Worm (Caenorhabditis elegans): Measurements from ENCODE around the gene F40G12.2.
"Not testable (repeated sequence)": the region's sequence is repeated elsewhere in the genome, so short reads cannot be mapped to it uniquely, and the experiment has no call there.

Gene F40G12.2

DNA sequence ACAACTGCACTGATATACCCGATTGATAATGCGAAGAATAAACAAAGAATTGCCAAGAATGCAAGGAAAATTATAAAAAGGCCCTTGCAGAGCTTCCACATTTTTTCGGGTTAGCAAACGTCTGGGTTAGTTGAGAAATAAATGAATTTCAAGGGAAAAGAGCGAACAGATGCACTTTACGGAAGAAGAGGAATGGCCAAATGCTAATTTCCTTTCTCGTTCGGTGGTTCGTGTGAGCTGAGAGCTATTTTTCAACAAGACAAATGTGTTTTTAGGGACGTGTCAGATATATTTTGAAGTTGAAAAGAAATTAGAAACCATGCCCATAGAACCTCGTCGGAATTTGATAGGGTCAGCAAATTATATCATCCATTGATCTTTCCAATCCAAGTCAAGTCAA is at the start of gene F40G12.2:
TSS of gene F40G12.2 (minus strand) at position 101 of the 400 bp plus-strand sequence.
- TF ChIP-seq flt-1 (GFP tag; IDR thresholded peaks at IDR 0.05) (no peak), ztf-29 (GFP tag; IDR thresholded peaks at IDR 0.05) (no peak), ref-1 (GFP tag; conservative IDR thresholded peaks at IDR 0.05) (no peak), klf-2 (GFP tag; conservative IDR thresholded peaks at IDR 0.05) (no peak), ztf-23 (GFP tag; IDR thresholded peaks at IDR 0.05) (no peak), T22C8.4 (GFP tag; IDR thresholded peaks at IDR 0.05) (no peak), cog-1 (tag; optimal IDR thresholded peaks at IDR 0.05) (no peak), tab-1 (GFP tag; IDR thresholded peaks at IDR 0.05) (no peak), med-1 (GFP tag; optimal IDR thresholded peaks at IDR 0.05; ENCODE audit: insufficient read depth) (no peak)

ce11 chrV:14309632-14310031 is 48.9 kb upstream of the F40G12.2 start, which contains the start of gene F14D7.14:
Gene F14D7.14, plus strand, starts transcription at chrV:14309932.
- TF ChIP-seq klf-2 (GFP tag; conservative IDR thresholded peaks at IDR 0.05); flt-1 (GFP tag; IDR thresholded peaks at IDR 0.05); ref-1 (GFP tag; conservative IDR thresholded peaks at IDR 0.05): not testable (repeated sequence)

ce11 chrV:14308164-14308563 is 47.4 kb upstream of the F40G12.2 start, which contains the start of gene spig-5:
Gene spig-5, plus strand, starts transcription at chrV:14308464.
- not testable (repeated sequence) for TF ChIP-seq med-1 (GFP tag; optimal IDR thresholded peaks at IDR 0.05; ENCODE audit: insufficient read depth); klf-2 (GFP tag; conservative IDR thresholded peaks at IDR 0.05); ztf-23 (GFP tag; IDR thresholded peaks at IDR 0.05)

DNA sequence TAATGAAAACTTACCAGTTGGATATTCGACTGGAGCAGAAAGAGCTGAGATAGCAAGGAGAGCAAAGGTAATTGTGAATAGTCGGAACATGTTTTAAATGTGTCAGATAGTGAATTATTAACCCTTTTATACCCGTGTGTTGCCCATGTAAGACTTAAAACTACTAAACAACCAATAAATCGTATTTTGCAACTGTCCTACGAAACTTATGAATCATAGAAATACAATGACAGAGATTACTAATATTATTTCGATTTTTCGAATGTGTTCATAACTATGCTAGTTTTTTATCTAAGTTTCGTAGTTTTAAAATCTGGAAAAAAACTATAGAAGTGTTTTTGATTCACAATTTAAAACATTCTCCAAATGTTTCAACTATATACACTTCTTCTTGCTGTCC is 46.0 kb upstream of the F40G12.2 start, which contains the start of gene spig-4:
TSS of gene spig-4 (minus strand) at position 101 of the 400 bp plus-strand sequence.
- TF ChIP-seq T22C8.4, ztf-29, ztf-23 (GFP tag; IDR thresholded peaks at IDR 0.05): not testable (repeated sequence)

DNA sequence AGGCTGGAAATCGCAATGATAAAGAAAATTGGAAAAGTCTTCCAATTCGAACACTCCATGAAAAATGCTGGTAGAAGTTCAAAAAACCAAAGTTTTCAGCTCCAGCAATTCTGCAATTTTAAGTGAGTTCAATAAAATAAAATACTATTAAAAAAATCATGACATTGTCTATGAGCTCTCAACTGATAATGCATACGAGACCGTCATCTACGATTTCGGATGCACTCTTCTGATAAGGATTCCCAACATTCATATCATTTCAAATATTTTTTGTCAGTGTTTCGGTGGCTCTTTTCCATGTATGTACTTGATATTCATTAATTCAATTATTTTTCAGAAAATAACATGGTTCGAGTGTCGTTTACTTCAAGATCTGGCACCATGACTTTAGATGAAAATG is 40.3 kb upstream of the F40G12.2 start, which contains the start of gene F14D7.6:
TSS of gene F14D7.6 (plus strand) at position 338 of the 400 bp plus-strand sequence.
- TF ChIP-seq flt-1 (GFP tag; IDR thresholded peaks at IDR 0.05), result no peak
- no peak for TF ChIP-seq klf-2 (GFP tag; conservative IDR thresholded peaks at IDR 0.05)
- TF ChIP-seq cog-1 (tag; optimal IDR thresholded peaks at IDR 0.05), result no peak
- TF ChIP-seq med-1 (GFP tag; optimal IDR thresholded peaks at IDR 0.05; ENCODE audit: insufficient read depth), result no peak
- TF ChIP-seq ztf-23 (GFP tag; IDR thresholded peaks at IDR 0.05), result no peak
- TF ChIP-seq ref-1 (GFP tag; conservative IDR thresholded peaks at IDR 0.05), result no peak
- TF ChIP-seq T22C8.4 (GFP tag; IDR thresholded peaks at IDR 0.05), result no peak
- TF ChIP-seq tab-1 (GFP tag; IDR thresholded peaks at IDR 0.05), result no peak
- no peak for TF ChIP-seq ztf-29 (GFP tag; IDR thresholded peaks at IDR 0.05)

DNA sequence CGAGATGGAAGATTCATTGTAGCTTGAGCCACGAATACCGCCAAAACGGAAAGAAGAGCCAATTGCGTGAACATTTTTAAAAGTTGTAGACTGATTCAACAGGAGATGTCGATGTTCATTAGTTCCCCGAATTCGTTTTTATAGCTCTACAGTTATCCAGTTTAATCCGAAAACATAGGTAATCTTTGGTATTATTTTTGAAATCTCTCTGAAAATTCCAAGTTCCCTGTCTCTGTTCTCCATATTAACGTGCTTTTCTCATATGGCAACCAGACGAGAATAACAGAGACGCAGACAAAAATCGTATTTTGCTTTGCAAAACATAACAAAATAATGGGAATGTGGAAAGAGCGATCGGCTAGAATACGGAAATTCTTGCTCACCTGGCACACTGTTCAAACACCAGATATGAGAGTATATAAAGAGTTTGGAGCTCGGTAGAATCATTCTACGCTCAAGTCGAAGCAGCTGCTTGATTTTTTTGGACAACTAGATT is 38.9 kb upstream of the F40G12.2 start, which contains the start of the genes spig-3 and F14D7.12:
TSS of gene spig-3 (minus strand) at position 101 of the 496 bp plus-strand sequence.
TSS of gene F14D7.12 (plus strand) at position 446 of the 496 bp plus-strand sequence.
- TF ChIP-seq klf-2 (GFP tag; conservative IDR thresholded peaks at IDR 0.05) (no peak), ztf-23 (GFP tag; IDR thresholded peaks at IDR 0.05) (no peak), cog-1 (tag; optimal IDR thresholded peaks at IDR 0.05) (no peak), flt-1 (GFP tag; IDR thresholded peaks at IDR 0.05) (no peak), ztf-29 (GFP tag; IDR thresholded peaks at IDR 0.05) (no peak), T22C8.4 (GFP tag; IDR thresholded peaks at IDR 0.05) (no peak), tab-1 (GFP tag; IDR thresholded peaks at IDR 0.05) (no peak), ref-1 (GFP tag; conservative IDR thresholded peaks at IDR 0.05) (no peak), med-1 (GFP tag; optimal IDR thresholded peaks at IDR 0.05; ENCODE audit: insufficient read depth) (no peak)

ce11 chrV:14296499-14296898 is 35.8 kb upstream of the F40G12.2 start, which contains the start of gene F14D7.3:
Gene F14D7.3, plus strand, starts transcription at chrV:14296799.
- TF ChIP-seq cog-1 (tag; optimal IDR thresholded peaks at IDR 0.05), result no peak
- TF ChIP-seq klf-2 (GFP tag; conservative IDR thresholded peaks at IDR 0.05), result no peak
- no peak for TF ChIP-seq ztf-29 (GFP tag; IDR thresholded peaks at IDR 0.05)
- TF ChIP-seq ref-1 (GFP tag; conservative IDR thresholded peaks at IDR 0.05), result no peak
- TF ChIP-seq tab-1 (GFP tag; IDR thresholded peaks at IDR 0.05), result no peak
- no peak for TF ChIP-seq med-1 (GFP tag; optimal IDR thresholded peaks at IDR 0.05; ENCODE audit: insufficient read depth)
- no peak for TF ChIP-seq T22C8.4 (GFP tag; IDR thresholded peaks at IDR 0.05)
- TF ChIP-seq flt-1 (GFP tag; IDR thresholded peaks at IDR 0.05), result no peak
- TF ChIP-seq ztf-23 (GFP tag; IDR thresholded peaks at IDR 0.05), result no peak

- no peak for TF ChIP-seq ztf-29 (GFP tag; IDR thresholded peaks at IDR 0.05)
- TF ChIP-seq tab-1 (GFP tag; IDR thresholded peaks at IDR 0.05), result no peak
- no peak for TF ChIP-seq T22C8.4 (GFP tag; IDR thresholded peaks at IDR 0.05)
- no peak for TF ChIP-seq ztf-23 (GFP tag; IDR thresholded peaks at IDR 0.05)
- no peak for TF ChIP-seq ref-1 (GFP tag; conservative IDR thresholded peaks at IDR 0.05)
- no peak for TF ChIP-seq klf-2 (GFP tag; conservative IDR thresholded peaks at IDR 0.05)
- no peak for TF ChIP-seq cog-1 (tag; optimal IDR thresholded peaks at IDR 0.05)
- no peak for TF ChIP-seq flt-1 (GFP tag; IDR thresholded peaks at IDR 0.05)
- TF ChIP-seq med-1 (GFP tag; optimal IDR thresholded peaks at IDR 0.05; ENCODE audit: insufficient read depth), result no peak
Measured at ce11 chrV:14294396-14294795, 33.7 kb upstream of the F40G12.2 start, which contains the start of gene F14D7.9. Gene F14D7.9, plus strand, starts transcription at chrV:14294696.

ce11 chrV:14293667-14294194 is 33.0 kb upstream of the F40G12.2 start, which contains the start of gene F14D7.2:
Gene F14D7.2, minus strand, starts transcription at chrV:14293717.
- no peak for TF ChIP-seq klf-2 (GFP tag; conservative IDR thresholded peaks at IDR 0.05)
- no peak for TF ChIP-seq tab-1 (GFP tag; IDR thresholded peaks at IDR 0.05)
- no peak for TF ChIP-seq ref-1 (GFP tag; conservative IDR thresholded peaks at IDR 0.05)
- no peak for TF ChIP-seq ztf-29 (GFP tag; IDR thresholded peaks at IDR 0.05)
- no peak for TF ChIP-seq T22C8.4 (GFP tag; IDR thresholded peaks at IDR 0.05)
- no peak for TF ChIP-seq flt-1 (GFP tag; IDR thresholded peaks at IDR 0.05)
- no peak for TF ChIP-seq cog-1 (tag; optimal IDR thresholded peaks at IDR 0.05)
- no peak for TF ChIP-seq ztf-23 (GFP tag; IDR thresholded peaks at IDR 0.05)
- no peak for TF ChIP-seq med-1 (GFP tag; optimal IDR thresholded peaks at IDR 0.05; ENCODE audit: insufficient read depth)

Data from whole organism, midembryonic.